Worm (Caenorhabditis elegans): ENCODE data around the gene C33H5.16.

The C33H5.16 gene

DNA sequence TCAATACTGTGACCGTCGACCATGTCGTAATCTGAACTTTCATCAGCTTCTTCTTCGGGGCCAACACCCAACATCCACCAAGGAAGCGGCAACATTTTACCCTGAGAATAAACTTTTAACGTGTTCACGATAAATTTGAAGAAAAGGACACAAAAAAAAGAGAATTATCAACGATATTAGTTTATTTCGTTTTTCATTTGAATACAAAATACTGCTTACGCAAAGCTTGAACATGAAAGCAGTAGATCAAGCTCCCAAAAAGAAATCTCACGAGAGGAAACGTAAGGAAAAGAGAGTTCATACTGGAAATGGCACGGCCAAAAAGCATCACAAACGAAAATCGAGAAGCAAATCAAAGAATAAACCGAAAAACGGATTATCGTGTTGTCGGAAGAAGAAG is 39.4 kb downstream of the C33H5.16 start, which contains the start of the genes C46A5.6 and C46A5.1:
Gene C46A5.6 (minus strand): TSS at position 101 of the 400 bp plus-strand sequence.
Gene C46A5.1 (plus strand): TSS at position 184 of the 400 bp plus-strand sequence.
- TF ChIP-seq ZK337.2 (GFP tag; IDR thresholded peaks at IDR 0.05): no peak

DNA sequence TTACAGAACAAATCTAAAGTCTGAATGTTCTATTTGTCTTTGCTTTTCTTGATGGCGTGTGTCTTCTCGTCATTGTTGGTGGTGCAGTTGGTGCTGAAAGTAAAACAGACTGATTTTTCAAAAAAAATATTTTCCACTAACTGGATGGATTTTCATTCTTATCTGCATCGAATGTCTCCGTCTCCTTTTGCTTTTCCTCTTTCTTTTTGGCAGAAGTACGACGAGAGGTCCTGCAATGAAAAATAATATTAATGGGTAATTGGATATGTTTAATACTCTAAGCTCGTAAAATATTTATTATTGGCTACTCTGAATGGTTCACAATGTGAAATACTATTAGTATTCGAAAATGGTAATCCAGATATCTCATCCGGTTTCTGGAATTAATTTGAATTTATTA is 43.0 kb downstream of the C33H5.16 start, which contains the start of gene del-7:
Gene del-7 (plus strand): TSS at position 301 of the 400 bp plus-strand sequence.
- TF ChIP-seq dmd-6 (GFP tag; IDR thresholded peaks at IDR 0.05) (no peak), duxl-1 (tag; optimal IDR thresholded peaks at IDR 0.05; ENCODE audit: poor library complexity) (no peak), hlh-11 (tag; optimal IDR thresholded peaks at IDR 0.05) (no peak), ceh-62 (tag; optimal IDR thresholded peaks at IDR 0.05) (no peak), unc-62 (GFP tag; optimal IDR thresholded peaks at IDR 0.05 in 1 of 2) (no peak), unc-62 (tag; optimal IDR thresholded peaks at IDR 0.05) (no peak), ceh-28 (tag; optimal IDR thresholded peaks at IDR 0.05) (no peak), zip-2 (tag; optimal IDR thresholded peaks at IDR 0.05) (no peak), hlh-30 (tag; optimal IDR thresholded peaks at IDR 0.05; ENCODE audit: insufficient read depth) (no peak), ctbp-1 (GFP tag; IDR thresholded peaks at IDR 0.05) (no peak), gei-8 (GFP tag; optimal IDR thresholded peaks at IDR 0.05) (no peak)

DNA sequence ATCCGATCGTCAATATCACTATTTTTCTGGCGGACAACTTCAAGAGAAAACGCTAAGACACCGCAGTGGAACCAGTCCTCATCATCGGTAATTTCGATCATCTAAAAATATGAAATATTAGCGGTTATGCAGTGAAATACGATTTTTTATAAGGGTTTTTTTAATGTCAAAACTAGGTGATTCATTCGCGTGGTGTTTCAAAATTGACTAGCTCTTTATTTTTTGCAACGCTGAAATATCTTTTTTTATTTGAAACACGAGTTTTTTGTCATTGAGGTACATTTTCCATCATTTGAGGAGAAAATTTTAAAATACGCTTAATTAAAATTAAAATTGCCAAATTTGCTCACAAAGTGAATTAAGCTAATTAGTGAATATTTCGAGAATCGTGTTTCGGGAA is 43.6 kb downstream of the C33H5.16 start, which contains the start of gene dsb-3:
Gene dsb-3 (minus strand): TSS at position 101 of the 400 bp plus-strand sequence.
- TF ChIP-seq rbr-2 (tag; optimal IDR thresholded peaks at IDR 0.05) (no peak), ceh-82 (tag; optimal IDR thresholded peaks at IDR 0.05) (no peak), lsy-2 (tag; optimal IDR thresholded peaks at IDR 0.05) (no peak), nhr-25 (tag; optimal IDR thresholded peaks at IDR 0.05; ENCODE audit: borderline replicate concordance, insufficient read depth) (no peak), aha-1 (tag) (no peak)

DNA sequence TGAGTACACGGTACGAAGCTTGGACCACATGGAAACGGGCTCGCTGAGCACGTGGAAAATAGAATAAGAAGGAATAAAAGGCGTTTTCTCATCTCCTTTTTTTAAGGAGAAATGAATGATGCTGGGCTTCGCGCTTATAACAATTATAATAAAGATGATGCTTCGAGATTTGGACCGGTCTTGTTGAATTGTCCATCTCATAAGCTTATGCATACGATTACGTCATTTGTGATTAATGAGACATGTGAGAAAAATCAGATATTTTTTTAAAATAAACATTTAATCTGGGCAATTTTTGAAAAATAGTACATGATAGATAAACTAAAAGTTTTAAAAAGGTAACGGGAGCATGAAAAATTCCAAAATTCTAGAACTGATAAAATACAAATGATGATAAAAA is 45.9 kb downstream of the C33H5.16 start, which contains the start of gene C46A5.4:
Gene C46A5.4 (minus strand): TSS at position 101 of the 400 bp plus-strand sequence.
- no peak for TF ChIP-seq nhr-42 (GFP tag; IDR thresholded peaks at IDR 0.05)
- TF ChIP-seq daf-12 (tag; optimal IDR thresholded peaks at IDR 0.05): no peak
- no peak for TF ChIP-seq D1046.2 (GFP tag; IDR thresholded peaks at IDR 0.05)
- TF ChIP-seq ctbp-1 (GFP tag; IDR thresholded peaks at IDR 0.05): no peak
- no peak for TF ChIP-seq mdl-1 (tag; optimal IDR thresholded peaks at IDR 0.05)
- TF ChIP-seq spr-1 (tag; optimal IDR thresholded peaks at IDR 0.05): no peak
- TF ChIP-seq zip-2 (tag; optimal IDR thresholded peaks at IDR 0.05): no peak
- TF ChIP-seq nhr-25 (tag; optimal IDR thresholded peaks at IDR 0.05; ENCODE audit: borderline replicate concordance, insufficient read depth): no peak
- no peak for TF ChIP-seq unc-39 (tag; optimal IDR thresholded peaks at IDR 0.05)
- no peak for TF ChIP-seq dve-1 (tag; optimal IDR thresholded peaks at IDR 0.05; ENCODE audit: insufficient read depth)
- no peak for TF ChIP-seq snpc-1.2 (GFP tag; IDR thresholded peaks at IDR 0.05)
- no peak for TF ChIP-seq lir-3 (tag; optimal IDR thresholded peaks at IDR 0.05)
- no peak for TF ChIP-seq aly-2 (tag; optimal IDR thresholded peaks at IDR 0.05)
- TF ChIP-seq unc-130 (GFP tag; optimal IDR thresholded peaks at IDR 0.05): no peak
- no peak for TF ChIP-seq egl-43 (GFP tag; IDR thresholded peaks at IDR 0.05)
- TF ChIP-seq vab-7 (GFP tag; IDR thresholded peaks at IDR 0.05): no peak

DNA sequence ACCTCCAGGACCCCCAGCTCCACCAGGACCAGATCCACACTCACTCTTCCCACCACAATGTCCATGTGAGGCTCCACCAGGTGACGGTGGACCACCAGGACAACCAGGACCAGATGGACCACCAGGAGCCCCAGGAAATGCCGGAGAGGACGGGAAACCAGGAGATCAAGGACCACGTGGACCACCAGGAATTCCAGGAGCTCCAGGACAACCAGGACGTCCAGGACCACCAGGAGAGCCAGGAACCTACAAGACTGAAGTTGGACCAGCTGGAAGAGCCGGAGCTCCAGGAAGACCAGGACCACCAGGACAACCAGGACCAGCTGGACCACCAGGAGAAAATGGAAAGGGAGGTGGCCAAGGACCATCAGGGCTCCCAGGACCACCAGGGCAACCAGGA is 49.0 kb downstream of the C33H5.16 start:
- TF ChIP-seq egl-43 (GFP tag; IDR thresholded peaks at IDR 0.05) (peak; percentile 76), zip-11 (GFP tag; IDR thresholded peaks at IDR 0.05) (no peak), madf-9 (GFP tag; conservative IDR thresholded peaks at IDR 0.05) (no peak), T26A8.4 (GFP tag; IDR thresholded peaks at IDR 0.05) (0 out of 2 replicates have a peak, but pooled peaks have one; percentile 47), Y75B8A.6 (GFP tag; IDR thresholded peaks at IDR 0.05) (no peak), ztf-11 (tag; optimal IDR thresholded peaks at IDR 0.05) (no peak), T20F7.1 (GFP tag; optimal IDR thresholded peaks at IDR 0.05) (no peak), ces-1 (GFP tag; optimal IDR thresholded peaks at IDR 0.05) (no peak), ceh-82 (tag; optimal IDR thresholded peaks at IDR 0.05) (no peak), spr-3 (GFP tag; optimal IDR thresholded peaks at IDR 0.05) (peak; percentile 28), daf-12 (tag; optimal IDR thresholded peaks at IDR 0.05) (no peak), lin-15B (tag; optimal IDR thresholded peaks at IDR 0.05) (no peak), aha-1 (tag) (peak; percentile 21), lin-39 (tag; optimal IDR thresholded peaks at IDR 0.05) (no peak), mep-1 (tag; optimal IDR thresholded peaks at IDR 0.05) (no peak), pqm-1 (tag; optimal IDR thresholded peaks at IDR 0.05) (no peak), unc-130 (GFP tag; optimal IDR thresholded peaks at IDR 0.05) (no peak), hmg-1.1 (GFP tag; IDR thresholded peaks at IDR 0.05) (no peak), aly-2 (tag; optimal IDR thresholded peaks at IDR 0.05) (no peak), ztf-7 (tag; optimal IDR thresholded peaks at IDR 0.05) (no peak)
